Fruit fly (Drosophila melanogaster) whole organism, embryonic: ENCODE measurements around the gene Der-2.

Source experiments
- CG10979 ChIP-seq: fragments of 200-800 bp; sonication (Bioruptor generic); optimal IDR thresholded peaks from 2 replicates; lab custom pipeline; 2018; ENCODE audit warnings: missing biosample characterization, mild to moderate bottlenecking, missing genetic modification characterization, moderate library complexity
- CG11247 ChIP-seq: fragments of 200-800 bp; sonication (Bioruptor generic); IDR thresholded peaks from 2 replicates; pipeline ENCODE4 v1.3.6; 2022; ENCODE audit warnings: missing biosample characterization, missing genetic modification characterization
- CG12155 ChIP-seq: fragments of 200-800 bp; sonication (Bioruptor generic); optimal IDR thresholded peaks from 3 replicates; lab custom pipeline; 2016; ENCODE audit warnings: missing biosample characterization, missing genetic modification characterization
- CG12236 ChIP-seq: fragments of 200-800 bp; sonication (Bioruptor generic); optimal IDR thresholded peaks from 2 replicates; lab custom pipeline; 2016; ENCODE audit warnings: missing biosample characterization, missing genetic modification characterization
- CG12391 ChIP-seq: fragments of 200-800 bp; sonication (Bioruptor generic); optimal IDR thresholded peaks from 3 replicates; lab custom pipeline; 2018; ENCODE audit warnings: missing biosample characterization, mild to moderate bottlenecking, missing genetic modification characterization, moderate library complexity
- CG12659 ChIP-seq: fragments of 200-800 bp; sonication (Bioruptor generic); optimal IDR thresholded peaks from 3 replicates; lab custom pipeline; 2017; ENCODE audit warnings: mild to moderate bottlenecking, missing biosample characterization, missing genetic modification reagents, missing genetic modification characterization
- CG1529 ChIP-seq: fragments of 200-800 bp; sonication (Bioruptor generic); optimal IDR thresholded peaks from 3 replicates; lab custom pipeline; 2018; ENCODE audit warnings: missing biosample characterization, missing genetic modification characterization
- CG17829 ChIP-seq: fragments of 200-800 bp; optimal IDR thresholded peaks from 2 replicates; lab custom pipeline; 2019; ENCODE audit warnings: missing biosample characterization, mild to moderate bottlenecking, missing genetic modification characterization, moderate library complexity
- CG2199 ChIP-seq: fragments of 200-800 bp; sonication (Bioruptor generic); IDR thresholded peaks from 3 replicates; pipeline ENCODE4 v1.3.6; 2022; ENCODE audit warnings: missing biosample characterization, missing genetic modification characterization
- CG30020 ChIP-seq: fragments of 200-800 bp; optimal IDR thresholded peaks from 2 replicates; lab custom pipeline; 2019; ENCODE audit warnings: missing biosample characterization, mild to moderate bottlenecking, missing genetic modification characterization, moderate library complexity
- CG31224 ChIP-seq: fragments of 200-800 bp; sonication (Bioruptor generic); IDR thresholded peaks from 2 replicates; pipeline ENCODE4 v1.3.6; 2022; ENCODE audit warnings: missing biosample characterization, missing genetic modification characterization
- CG3281 ChIP-seq: fragments of 200-800 bp; sonication (Bioruptor generic); optimal IDR thresholded peaks from 3 replicates; lab custom pipeline; 2017; ENCODE audit warnings: missing biosample characterization, mild to moderate bottlenecking, missing genetic modification characterization
- CG34376 ChIP-seq: fragments of 200-800 bp; sonication (Bioruptor generic); optimal IDR thresholded peaks from 2 replicates; lab custom pipeline; 2018; ENCODE audit warnings: missing biosample characterization, mild to moderate bottlenecking, missing genetic modification characterization
- CG34422 ChIP-seq: fragments of 200-800 bp; sonication (Bioruptor generic); IDR thresholded peaks from 3 replicates; pipeline ENCODE4 v1.3.6; 2022; ENCODE audit warnings: missing biosample characterization, missing genetic modification characterization
- CG4820 ChIP-seq: fragments of 200-800 bp; sonication (Bioruptor generic); optimal IDR thresholded peaks from 3 replicates; lab custom pipeline; 2016; ENCODE audit warnings: missing biosample characterization, missing genetic modification characterization
- CG6689 ChIP-seq: fragments of 200-800 bp; sonication (Bioruptor generic); IDR thresholded peaks from 2 replicates; pipeline ENCODE4 v1.3.6; 2022; ENCODE audit warnings: missing biosample characterization, missing genetic modification characterization
- CG7745 ChIP-seq: fragments of 200-800 bp; sonication (Bioruptor generic); optimal IDR thresholded peaks from 2 replicates; lab custom pipeline; 2018; ENCODE audit warnings: missing biosample characterization, mild to moderate bottlenecking, missing genetic modification characterization, moderate library complexity
- CG7786 ChIP-seq: fragments of 200-800 bp; sonication (Bioruptor generic); optimal IDR thresholded peaks from 2 replicates; lab custom pipeline; 2016; ENCODE audit warnings: missing biosample characterization, missing genetic modification characterization
- CG9215 ChIP-seq: fragments of 200-800 bp; sonication (Bioruptor generic); IDR thresholded peaks from 2 replicates; pipeline ENCODE4 v1.3.6; 2022; ENCODE audit warnings: missing biosample characterization, missing genetic modification characterization
- Eip74EF ChIP-seq, 2 experiments: fragments of 200-800 bp in 1 of 2; fragments of >200 bp in 1 of 2; sonication (Bioruptor generic) in 1 of 2; optimal IDR thresholded peaks; 2 replicates each; lab custom pipeline; 2017 to 2019; ENCODE audit warnings: missing biosample characterization in 2 of 2, missing genetic modification characterization in 2 of 2, mild to moderate bottlenecking in 1 of 2, moderate library complexity in 1 of 2
- Fer1 ChIP-seq: fragments of 200-800 bp; sonication (Bioruptor generic); optimal IDR thresholded peaks from 2 replicates; lab custom pipeline; 2017; ENCODE audit warnings: missing biosample characterization, mild to moderate bottlenecking, missing genetic modification characterization
- HmgZ ChIP-seq: fragments of 200-800 bp; sonication (Bioruptor generic); optimal IDR thresholded peaks from 2 replicates; lab custom pipeline; 2018; ENCODE audit warnings: missing biosample characterization, mild to moderate bottlenecking, missing genetic modification characterization
- Hmr ChIP-seq: fragments of 200-800 bp; sonication (Bioruptor generic); optimal IDR thresholded peaks from 3 replicates; lab custom pipeline; 2017; ENCODE audit warnings: mild to moderate bottlenecking, missing biosample characterization, missing genetic modification reagents, missing genetic modification characterization
- Mad ChIP-seq: fragments of 200-800 bp; sonication (Bioruptor generic); optimal IDR thresholded peaks from 2 replicates; lab custom pipeline; 2016; ENCODE audit warnings: missing biosample characterization, missing genetic modification characterization
- NC2α ChIP-seq: fragments of 200-800 bp; sonication (Bioruptor generic); optimal IDR thresholded peaks from 2 replicates; lab custom pipeline; 2016; ENCODE audit warnings: missing biosample characterization, missing genetic modification characterization
- Scr ChIP-seq: fragments of 200-800 bp; sonication (Bioruptor generic); IDR thresholded peaks from 2 replicates; pipeline ENCODE4 v1.3.6; 2022; ENCODE audit warnings: missing biosample characterization, missing genetic modification characterization; ENCODE audit not compliant: partially characterized antibody
- Sin3A ChIP-seq: fragments of >200 bp; optimal IDR thresholded peaks from 2 replicates; lab custom pipeline; 2018
- ac ChIP-seq: fragments of 200-800 bp; sonication (Bioruptor generic); optimal IDR thresholded peaks from 3 replicates; lab custom pipeline; 2017; ENCODE audit warnings: missing biosample characterization, mild to moderate bottlenecking, missing genetic modification characterization
- ash1 ChIP-seq: fragments of 200-800 bp; sonication (Bioruptor generic); optimal IDR thresholded peaks from 2 replicates; lab custom pipeline; 2018; ENCODE audit warnings: missing biosample characterization, mild to moderate bottlenecking, missing genetic modification characterization
- cato ChIP-seq: fragments of 200-800 bp; sonication (Bioruptor generic); optimal IDR thresholded peaks from 2 replicates; lab custom pipeline; 2016; ENCODE audit warnings: missing biosample characterization, missing genetic modification characterization, borderline replicate concordance
- cwo ChIP-seq: fragments of 200-800 bp; sonication (Bioruptor generic); optimal IDR thresholded peaks from 3 replicates; lab custom pipeline; 2017; ENCODE audit warnings: missing biosample characterization, missing genetic modification characterization, mild to moderate bottlenecking, moderate library complexity, missing genetic modification reagents
- dm ChIP-seq: fragments of 200-800 bp; sonication (Bioruptor generic); optimal IDR thresholded peaks from 3 replicates; lab custom pipeline; 2016; ENCODE audit warnings: missing biosample characterization, missing genetic modification characterization
- dysf ChIP-seq: fragments of 200-800 bp; sonication (Bioruptor generic); IDR thresholded peaks from 3 replicates; pipeline ENCODE4 v1.3.6; 2022; ENCODE audit warnings: missing biosample characterization, missing genetic modification characterization
- ems ChIP-seq: fragments of 200-800 bp; sonication (Bioruptor generic); optimal IDR thresholded peaks from 3 replicates; lab custom pipeline; 2016; ENCODE audit warnings: missing biosample characterization, missing genetic modification characterization
- fd96Cb ChIP-seq: fragments of 200-800 bp; sonication (Bioruptor generic); optimal IDR thresholded peaks from 2 replicates; lab custom pipeline; 2018; ENCODE audit warnings: missing biosample characterization, mild to moderate bottlenecking, missing genetic modification characterization, moderate library complexity
- gfzf ChIP-seq: fragments of 200-800 bp; sonication (Bioruptor generic); optimal IDR thresholded peaks from 2 replicates; lab custom pipeline; 2016; ENCODE audit warnings: missing biosample characterization, mild to moderate bottlenecking, missing genetic modification characterization, moderate library complexity
- grn ChIP-seq: fragments of 200-800 bp; sonication (Bioruptor generic); optimal IDR thresholded peaks from 3 replicates; lab custom pipeline; 2017; ENCODE audit warnings: missing biosample characterization, missing genetic modification characterization
- h ChIP-seq: fragments of >200 bp; optimal IDR thresholded peaks from 2 replicates; lab custom pipeline; 2017
- hb ChIP-seq: fragments of 200-800 bp; sonication (Bioruptor generic); IDR thresholded peaks from 3 replicates; pipeline ENCODE4 v1.3.6; 2022; ENCODE audit warnings: missing biosample characterization, missing genetic modification characterization; ENCODE audit not compliant: partially characterized antibody
- jigr1 ChIP-seq: fragments of 200-800 bp; sonication (Bioruptor generic); IDR thresholded peaks from 3 replicates; pipeline ENCODE4 v1.3.6; 2022; ENCODE audit warnings: missing biosample characterization, missing genetic modification characterization
- kah ChIP-seq: fragments of 200-800 bp; sonication (Bioruptor generic); optimal IDR thresholded peaks from 2 replicates; lab custom pipeline; 2018; ENCODE audit warnings: missing biosample characterization, mild to moderate bottlenecking, missing genetic modification characterization
- ken ChIP-seq: fragments of 200-800 bp; sonication (Bioruptor generic); IDR thresholded peaks from 3 replicates; pipeline ENCODE4 v1.3.6; 2022; ENCODE audit warnings: missing biosample characterization, missing genetic modification characterization
- mld ChIP-seq: fragments of 200-800 bp; sonication (Bioruptor generic); IDR thresholded peaks from 3 replicates; pipeline ENCODE4 v1.3.6; 2022; ENCODE audit warnings: missing biosample characterization, missing genetic modification characterization; ENCODE audit not compliant: partially characterized antibody
- p53 ChIP-seq: fragments of 200-800 bp; sonication (Bioruptor generic); optimal IDR thresholded peaks from 2 replicates; lab custom pipeline; 2016; ENCODE audit warnings: missing biosample characterization, missing genetic modification characterization
- repo ChIP-seq: fragments of 200-800 bp; sonication (Bioruptor generic); optimal IDR thresholded peaks from 2 replicates; lab custom pipeline; 2016; ENCODE audit warnings: missing biosample characterization, missing genetic modification characterization
- rib ChIP-seq: fragments of 200-800 bp; sonication (Bioruptor generic); IDR thresholded peaks from 2 replicates; pipeline ENCODE4 v1.3.6; 2022; ENCODE audit warnings: missing biosample characterization, missing genetic modification characterization
- sens ChIP-seq: fragments of 200-800 bp; sonication (Bioruptor generic); peaks from one replicate; lab custom pipeline; 2016; ENCODE audit warnings: missing biosample characterization, missing genetic modification characterization
- sim ChIP-seq: fragments of 200-800 bp; sonication (Bioruptor generic); IDR thresholded peaks from 2 replicates; pipeline ENCODE4 v1.3.6; 2022; ENCODE audit warnings: missing biosample characterization, missing genetic modification characterization
- sna ChIP-seq: fragments of 200-800 bp; sonication (Bioruptor generic); IDR thresholded peaks from 2 replicates; pipeline ENCODE4 v1.3.6; 2022; ENCODE audit warnings: missing biosample characterization, missing genetic modification characterization; ENCODE audit not compliant: partially characterized antibody
- trem ChIP-seq: fragments of 200-800 bp; optimal IDR thresholded peaks from 3 replicates; lab custom pipeline; 2019; ENCODE audit warnings: missing biosample characterization, mild to moderate bottlenecking, missing genetic modification characterization, moderate library complexity
- tx ChIP-seq: fragments of 200-800 bp; sonication (Bioruptor generic); optimal IDR thresholded peaks from 2 replicates; lab custom pipeline; 2016; ENCODE audit warnings: missing biosample characterization, missing genetic modification characterization
- wdn ChIP-seq: fragments of 200-800 bp; sonication (Bioruptor generic); IDR thresholded peaks from 2 replicates; pipeline ENCODE4 v1.3.6; 2022; ENCODE audit warnings: missing biosample characterization, missing genetic modification characterization

Gene Der-2

DNA sequence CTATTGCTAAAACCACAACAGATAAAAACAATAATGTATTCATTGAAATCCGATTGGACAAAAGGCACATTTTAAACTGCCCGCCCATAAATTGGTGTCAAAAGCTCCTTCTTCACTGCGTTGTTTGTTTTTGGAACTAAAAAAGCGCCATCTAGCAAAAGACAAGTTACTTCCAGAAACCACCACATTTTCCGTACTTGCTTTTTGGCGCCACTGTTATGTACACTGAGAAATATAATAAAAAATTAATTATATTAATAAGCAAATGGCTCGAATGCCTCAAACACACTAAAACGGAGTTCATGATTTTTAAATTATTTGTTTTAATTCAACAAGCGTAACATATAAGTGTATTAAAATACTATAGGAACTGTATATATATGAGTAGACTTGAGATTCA, 13.4 kb upstream of the Der-2 start:
- TF ChIP-seq Eip74EF (GFP tag; optimal IDR thresholded peaks at IDR 0.05; lab: Kevin White, UChicago): peak in 1 of 2 experiments; percentile 72
- TF ChIP-seq CG12391 (tag; lab: Kevin White, UChicago): peak; percentile 90
- TF ChIP-seq rib (GFP tag; lab: Robert Waterston, UW): peak; percentile 24; the same call in 1 of the 2 replicates
- no peak for TF ChIP-seq Sin3A (lab: Kevin White, UChicago)
- peak; percentile 79 for TF ChIP-seq CG4820 (GFP tag; lab: Kevin White, UChicago)
- TF ChIP-seq CG10979 (tag; lab: Kevin White, UChicago): peak; percentile 82
- peak; percentile 73 for TF ChIP-seq trem (tag; lab: Kevin White, UChicago)
- TF ChIP-seq CG7745: no peak
- TF ChIP-seq CG30020: no peak
- TF ChIP-seq grn (GFP tag; lab: Kevin White, UChicago): peak; percentile 12
- peak; percentile 68 for TF ChIP-seq cato (GFP tag; lab: Kevin White, UChicago)
- TF ChIP-seq CG34376 (GFP tag; lab: Kevin White, UChicago): no peak
- TF ChIP-seq CG31224: peak; percentile 71
- peak; percentile 83 for TF ChIP-seq fd96Cb
- peak; percentile 9 for TF ChIP-seq CG12236 (GFP tag; lab: Kevin White, UChicago)
- no peak for TF ChIP-seq sna (GFP tag; lab: Robert Waterston, UW)
- 0 out of 2 replicates have a peak, but pooled peaks have one; percentile 35 for TF ChIP-seq sim (GFP tag; lab: Robert Waterston, UW)
- peak; percentile 47 for TF ChIP-seq tx (GFP tag; lab: Kevin White, UChicago)
- peak; percentile 69 for TF ChIP-seq Mad (GFP tag; lab: Kevin White, UChicago)
- TF ChIP-seq CG1529 (GFP tag; lab: Kevin White, UChicago): peak; percentile 58
- peak; percentile 29 for TF ChIP-seq ac (GFP tag; lab: Kevin White, UChicago)
- peak; percentile 49 for TF ChIP-seq ems
- TF ChIP-seq CG17829: peak; percentile 89
- peak; percentile 68 for TF ChIP-seq kah (GFP tag; lab: Kevin White, UChicago)
- no peak for TF ChIP-seq ash1
- TF ChIP-seq CG3281: peak; percentile 82
- peak; percentile 13 for TF ChIP-seq NC2α (GFP tag; lab: Kevin White, UChicago)
- TF ChIP-seq CG12155 (GFP tag; lab: Kevin White, UChicago): peak; percentile 64
- TF ChIP-seq dm (GFP tag; lab: Kevin White, UChicago): peak; percentile 46
- TF ChIP-seq CG2199 (GFP tag; lab: Robert Waterston, UW): peak; percentile 92; the same call in 2 of the 3 replicates
- TF ChIP-seq jigr1 (GFP tag; lab: Robert Waterston, UW): no peak
- no peak for TF ChIP-seq hb
- TF ChIP-seq sens (GFP tag; lab: Kevin White, UChicago): peak; percentile 88
- TF ChIP-seq dysf (GFP tag; lab: Robert Waterston, UW): peak; percentile 91
- peak; percentile 82 for TF ChIP-seq CG12659 (GFP tag; lab: Kevin White, UChicago)
- TF ChIP-seq CG7786 (GFP tag; lab: Kevin White, UChicago): peak; percentile 36
- TF ChIP-seq CG6689: peak; percentile 83
- peak; percentile 46 for TF ChIP-seq repo (GFP tag; lab: Kevin White, UChicago)
- peak; percentile 74 for TF ChIP-seq CG9215 (GFP tag; lab: Robert Waterston, UW)
- peak; percentile 87 for TF ChIP-seq Hmr (GFP tag; lab: Kevin White, UChicago)
- TF ChIP-seq CG11247 (GFP tag; lab: Robert Waterston, UW): peak; percentile 91
- TF ChIP-seq cwo: peak; percentile 63
- peak; percentile 50 for TF ChIP-seq p53 (GFP tag; lab: Kevin White, UChicago)
- TF ChIP-seq HmgZ (tag; lab: Kevin White, UChicago): peak; percentile 77
- no peak for TF ChIP-seq Scr (GFP tag; lab: Robert Waterston, UW)
- peak; percentile 89 for TF ChIP-seq ken (GFP tag; lab: Robert Waterston, UW)
- TF ChIP-seq Fer1 (GFP tag; lab: Kevin White, UChicago): no peak
- no peak for TF ChIP-seq h (lab: Kevin White, UChicago)
- TF ChIP-seq wdn: peak; percentile 77
- TF ChIP-seq CG34422: peak; percentile 94
- TF ChIP-seq gfzf (GFP tag; lab: Kevin White, UChicago): no peak
- TF ChIP-seq mld (GFP tag; lab: Robert Waterston, UW): no peak
